Fruit fly (Drosophila melanogaster): ENCODE data around the gene PIG-K.
A peak's percentile ranks its signal among the peaks of the same experiment; 100 is the strongest.

The PIG-K gene

dm6 chrX:2011288-2012120, 2.3 kb upstream of the PIG-K start (continued):
- TF ChIP-seq zen (tag; optimal IDR thresholded peaks at IDR 0.05): no peak
- TF ChIP-seq CG13123 (GFP tag; optimal IDR thresholded peaks at IDR 0.05): no peak
- TF ChIP-seq CG11247 (GFP tag; IDR thresholded peaks at IDR 0.05): peak; percentile 62
- TF ChIP-seq YL-1 (GFP tag; optimal IDR thresholded peaks at IDR 0.05): no peak
- peak; percentile 34 for TF ChIP-seq CG10267 (tag; optimal IDR thresholded peaks at IDR 0.05)
- peak; percentile 13 for TF ChIP-seq Mad (GFP tag; optimal IDR thresholded peaks at IDR 0.05)
- TF ChIP-seq Vsx1 (GFP tag; optimal IDR thresholded peaks at IDR 0.05): peak; percentile 24
- no peak for TF ChIP-seq CG4328 (GFP tag; optimal IDR thresholded peaks at IDR 0.05)
- TF ChIP-seq caup (GFP tag; optimal IDR thresholded peaks at IDR 0.05; ENCODE audit: severe bottlenecking): peak; percentile 57
- TF ChIP-seq al (GFP tag; IDR thresholded peaks at IDR 0.05): peak; percentile 41; the same call in 1 of the 2 replicates
- peak; percentile 35 for TF ChIP-seq CG6854 (GFP tag; optimal IDR thresholded peaks at IDR 0.05)
- no peak for TF ChIP-seq CG13624 (GFP tag; optimal IDR thresholded peaks at IDR 0.05)
- peak in 1 of 2 experiments; percentile 60 for TF ChIP-seq dpn (GFP tag; optimal IDR thresholded peaks at IDR 0.05)
- no peak for TF ChIP-seq mld (GFP tag; IDR thresholded peaks at IDR 0.05; ENCODE audit: partially characterized antibody)
- no peak for TF ChIP-seq CG7786 (GFP tag; optimal IDR thresholded peaks at IDR 0.05)
- no peak for TF ChIP-seq prd (optimal IDR thresholded peaks at IDR 0.05)
- peak; percentile 76 for TF ChIP-seq prd (GFP tag; IDR thresholded peaks at IDR 0.05)
- 0 out of 2 replicates have a peak, but pooled peaks have one; percentile 15 for TF ChIP-seq peb (GFP tag; IDR thresholded peaks at IDR 0.05)
- no peak for TF ChIP-seq Sox102F (GFP tag; optimal IDR thresholded peaks at IDR 0.05)
- no peak for TF ChIP-seq insv (GFP tag; optimal IDR thresholded peaks at IDR 0.05)
- no peak for TF ChIP-seq gfzf (GFP tag; optimal IDR thresholded peaks at IDR 0.05)
- no peak for TF ChIP-seq sim (GFP tag; IDR thresholded peaks at IDR 0.05)
- no peak for TF ChIP-seq HLHmδ (GFP tag; optimal IDR thresholded peaks at IDR 0.05)
- no peak for TF ChIP-seq abd-A (tag; optimal IDR thresholded peaks at IDR 0.05)
- no peak for TF ChIP-seq stwl (tag; optimal IDR thresholded peaks at IDR 0.05)
- no peak for TF ChIP-seq CG7271 (tag; optimal IDR thresholded peaks at IDR 0.05)
- peak; percentile 14 for TF ChIP-seq dmrt11E (tag; optimal IDR thresholded peaks at IDR 0.05)
- TF ChIP-seq CG17328 (GFP tag; IDR thresholded peaks at IDR 0.05): peak; percentile 59
- no peak for TF ChIP-seq B-H2 (GFP tag; optimal IDR thresholded peaks at IDR 0.05)
- no peak for TF ChIP-seq CG12071 (GFP tag; optimal IDR thresholded peaks at IDR 0.05)
- TF ChIP-seq CG33213 (GFP tag; optimal IDR thresholded peaks at IDR 0.05): no peak
- no peak for TF ChIP-seq CG2116 (GFP tag; optimal IDR thresholded peaks at IDR 0.05)
- TF ChIP-seq Six4 (GFP tag; optimal IDR thresholded peaks at IDR 0.05): no peak
- no peak for TF ChIP-seq CG12219 (GFP tag; optimal IDR thresholded peaks at IDR 0.05)
- TF ChIP-seq zfh1 (GFP tag; IDR thresholded peaks at IDR 0.05): peak; percentile 71
- peak; percentile 42 for TF ChIP-seq NfI (GFP tag; optimal IDR thresholded peaks at IDR 0.05)
- TF ChIP-seq CG11085 (GFP tag; IDR thresholded peaks at IDR 0.05): no peak
- TF ChIP-seq CG30431 (GFP tag; optimal IDR thresholded peaks at IDR 0.05): peak; percentile 17
- no peak for TF ChIP-seq Sin3A (optimal IDR thresholded peaks at IDR 0.05)
- TF ChIP-seq sr (GFP tag; IDR thresholded peaks at IDR 0.05): 0 out of 3 replicates have a peak, but pooled peaks have one; percentile 2
- TF ChIP-seq sna (GFP tag; IDR thresholded peaks at IDR 0.05; ENCODE audit: partially characterized antibody): no peak
- TF ChIP-seq CG2875 (GFP tag; optimal IDR thresholded peaks at IDR 0.05): peak; percentile 27
- peak; percentile 10 for TF ChIP-seq BtbVII (GFP tag; optimal IDR thresholded peaks at IDR 0.05)
